Worm (Caenorhabditis elegans): Measurements from ENCODE around the gene ZK742.6.

ce11 chrV:7836911-7837310 is 22.2 kb upstream of the ZK742.6 start, which contains the start of gene txt-5:
- TF ChIP-seq flt-1 (GFP tag; IDR thresholded peaks at IDR 0.05), result no peak
- no peak for TF ChIP-seq klf-2 (GFP tag; conservative IDR thresholded peaks at IDR 0.05)
- no peak for TF ChIP-seq T22C8.4 (GFP tag; IDR thresholded peaks at IDR 0.05)
- no peak for TF ChIP-seq ref-1 (GFP tag; conservative IDR thresholded peaks at IDR 0.05)
